Fruit fly (Drosophila melanogaster) whole organism, pupa: ENCODE results near the gene CG46512.
"Not testable (repeated sequence)": the region's sequence is repeated elsewhere in the genome, so short reads cannot be mapped to it uniquely, and the experiment has no call there.

Experiments
- CG10348 ChIP-seq: fragments of 200-800 bp; sonication (Bioruptor generic); IDR thresholded peaks from 2 replicates; pipeline ENCODE4 v1.3.6; 2022; ENCODE audit warnings: missing biosample characterization, missing genetic modification characterization
- CG13204 ChIP-seq: fragments of 200-800 bp; sonication (Bioruptor generic); optimal IDR thresholded peaks from 2 replicates; lab custom pipeline; 2018; ENCODE audit warnings: missing biosample characterization, mild to moderate bottlenecking, missing genetic modification characterization, moderate library complexity
- CG14655 ChIP-seq: fragments of 200-800 bp; sonication (Bioruptor generic); optimal IDR thresholded peaks from 3 replicates; lab custom pipeline; 2017; ENCODE audit warnings: mild to moderate bottlenecking, missing biosample characterization, missing genetic modification reagents, missing genetic modification characterization
- CG34367 ChIP-seq: fragments of 200-800 bp; sonication (Bioruptor generic); optimal IDR thresholded peaks from 2 replicates; lab custom pipeline; 2018; ENCODE audit warnings: missing biosample characterization, mild to moderate bottlenecking, missing genetic modification characterization
- CG4496 ChIP-seq: fragments of 200-800 bp; sonication (Bioruptor generic); IDR thresholded peaks from 3 replicates; pipeline ENCODE4 v1.3.6; 2022; ENCODE audit warnings: missing biosample characterization, missing genetic modification characterization
- CG8301 ChIP-seq: fragments of 200-800 bp; sonication (Bioruptor generic); optimal IDR thresholded peaks from 2 replicates; lab custom pipeline; 2018; ENCODE audit warnings: missing biosample characterization, mild to moderate bottlenecking, missing genetic modification characterization
- CG9948 ChIP-seq: fragments of 200-800 bp; sonication (Bioruptor generic); optimal IDR thresholded peaks from 2 replicates; lab custom pipeline; 2018; ENCODE audit warnings: missing biosample characterization, mild to moderate bottlenecking, missing genetic modification characterization, moderate library complexity
- EcR ChIP-seq: fragments of 200-800 bp; sonication (Bioruptor generic); optimal IDR thresholded peaks from 3 replicates; lab custom pipeline; 2019; ENCODE audit warnings: missing biosample characterization, missing genetic modification characterization, mild to moderate bottlenecking, moderate library complexity, missing genetic modification reagents
- Pif1A ChIP-seq: fragments of 200-800 bp; sonication (Bioruptor generic); optimal IDR thresholded peaks from 3 replicates; lab custom pipeline; 2016; ENCODE audit warnings: missing biosample characterization, missing genetic modification characterization
- Pif1B ChIP-seq: fragments of 200-800 bp; sonication (Bioruptor generic); optimal IDR thresholded peaks from 3 replicates; lab custom pipeline; 2016; ENCODE audit warnings: missing biosample characterization, missing genetic modification characterization
- Snoo ChIP-seq: fragments of 200-800 bp; sonication (Bioruptor generic); optimal IDR thresholded peaks from 3 replicates; lab custom pipeline; 2017; ENCODE audit warnings: missing biosample characterization, mild to moderate bottlenecking, missing genetic modification characterization, inconsistent platforms
- fd96Ca ChIP-seq: fragments of 200-800 bp; sonication (Bioruptor generic); IDR thresholded peaks from 3 replicates; pipeline ENCODE4 v1.3.6; 2022; ENCODE audit warnings: missing biosample characterization, missing genetic modification characterization
- gl ChIP-seq: fragments of 200-800 bp; sonication (Bioruptor generic); optimal IDR thresholded peaks from 2 replicates; lab custom pipeline; 2018; ENCODE audit warnings: missing biosample characterization, mild to moderate bottlenecking, missing genetic modification characterization
- rn ChIP-seq: fragments of 200-800 bp; sonication (Bioruptor generic); IDR thresholded peaks from 2 replicates; pipeline ENCODE4 v1.3.6; 2022; ENCODE audit warnings: missing biosample characterization, missing genetic modification characterization

DNA sequence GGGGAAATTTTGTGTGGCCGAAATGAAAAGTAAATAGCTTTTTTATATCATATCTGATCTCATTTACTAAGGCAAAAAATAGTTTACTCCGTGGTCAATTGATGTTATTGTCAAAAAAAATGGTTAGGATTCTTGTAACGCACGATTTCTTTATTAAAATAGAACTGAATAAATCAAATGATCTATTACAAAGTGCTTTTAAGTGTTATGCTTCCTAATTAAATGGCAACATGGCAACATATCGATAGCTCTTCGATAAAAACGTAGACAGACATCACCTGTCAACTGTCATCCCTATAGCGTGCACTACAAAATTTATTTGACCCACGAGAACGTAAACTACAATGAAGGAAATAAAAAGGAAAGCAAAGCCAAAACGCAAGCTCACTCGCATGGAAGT, at the start of gene CG46512:
- TF ChIP-seq gl (tag; lab: Kevin White, UChicago); Snoo; CG4496 (GFP tag; lab: Robert Waterston, UW); CG34367; EcR; CG14655 (GFP tag; lab: Kevin White, UChicago); CG8301; fd96Ca (GFP tag; lab: Robert Waterston, UW); rn; CG13204; CG9948 (tag; lab: Kevin White, UChicago); CG10348 (GFP tag; lab: Robert Waterston, UW); Pif1B (GFP tag; lab: Kevin White, UChicago); Pif1A: not testable (repeated sequence)
